Fruit fly (Drosophila melanogaster) whole organism, embryonic: ENCODE measurements around the gene slmb.
A peak's percentile ranks its signal among the peaks of the same experiment; 100 is the strongest.

ENCODE experiments used
- Aef1 ChIP-seq: fragments of 200-800 bp; sonication (Bioruptor generic); IDR thresholded peaks from 3 replicates; pipeline ENCODE4 v1.3.6; 2022; ENCODE audit warnings: missing biosample characterization, missing genetic modification characterization
- Bteb2 ChIP-seq: fragments of 200-800 bp; sonication (Bioruptor generic); optimal IDR thresholded peaks from 2 replicates; lab custom pipeline; 2016; ENCODE audit warnings: missing biosample characterization, missing genetic modification characterization
- CG12769 ChIP-seq: fragments of 200-800 bp; sonication (Bioruptor generic); optimal IDR thresholded peaks from 2 replicates; lab custom pipeline; 2019; ENCODE audit warnings: missing biosample characterization, mild to moderate bottlenecking, missing genetic modification characterization, moderate library complexity
- CG14965 ChIP-seq: fragments of 200-800 bp; sonication (Bioruptor generic); optimal IDR thresholded peaks from 2 replicates; lab custom pipeline; 2016; ENCODE audit warnings: missing biosample characterization, missing genetic modification characterization, borderline replicate concordance
- CG16779 ChIP-seq: fragments of 200-800 bp; sonication (Bioruptor generic); IDR thresholded peaks from 2 replicates; pipeline ENCODE4 v1.3.6; 2022; ENCODE audit warnings: missing biosample characterization, missing genetic modification characterization
- CG31224 ChIP-seq: fragments of 200-800 bp; sonication (Bioruptor generic); IDR thresholded peaks from 2 replicates; pipeline ENCODE4 v1.3.6; 2022; ENCODE audit warnings: missing biosample characterization, missing genetic modification characterization
- CG32767 ChIP-seq: fragments of 200-800 bp; sonication (Bioruptor generic); IDR thresholded peaks from 2 replicates; pipeline ENCODE4 v1.3.6; 2022; ENCODE audit warnings: missing biosample characterization, missing genetic modification characterization
- CG3281 ChIP-seq: fragments of 200-800 bp; sonication (Bioruptor generic); optimal IDR thresholded peaks from 3 replicates; lab custom pipeline; 2017; ENCODE audit warnings: missing biosample characterization, mild to moderate bottlenecking, missing genetic modification characterization
- CG33213 ChIP-seq: fragments of 200-800 bp; sonication (Bioruptor generic); optimal IDR thresholded peaks from 3 replicates; lab custom pipeline; 2016; ENCODE audit warnings: missing biosample characterization, missing genetic modification characterization
- CG6654 ChIP-seq: fragments of 200-800 bp; sonication (Bioruptor generic); optimal IDR thresholded peaks from 2 replicates; lab custom pipeline; 2017; ENCODE audit warnings: missing biosample characterization, mild to moderate bottlenecking, missing genetic modification characterization
- CG7357 ChIP-seq: fragments of 200-800 bp; sonication (Bioruptor generic); IDR thresholded peaks from 3 replicates; pipeline ENCODE4 v1.3.6; 2022; ENCODE audit warnings: missing biosample characterization, missing genetic modification characterization
- CG7786 ChIP-seq: fragments of 200-800 bp; sonication (Bioruptor generic); optimal IDR thresholded peaks from 2 replicates; lab custom pipeline; 2016; ENCODE audit warnings: missing biosample characterization, missing genetic modification characterization
- CG8388 ChIP-seq: fragments of 200-800 bp; sonication (Bioruptor generic); optimal IDR thresholded peaks from 2 replicates; lab custom pipeline; 2019; ENCODE audit warnings: missing biosample characterization, mild to moderate bottlenecking, missing genetic modification characterization, moderate library complexity
- CG8924 ChIP-seq: fragments of 200-800 bp; optimal IDR thresholded peaks from 3 replicates; lab custom pipeline; 2019; ENCODE audit warnings: missing biosample characterization, mild to moderate bottlenecking, missing genetic modification characterization, moderate library complexity
- CG9437 ChIP-seq: fragments of 200-800 bp; sonication (Bioruptor generic); optimal IDR thresholded peaks from 2 replicates; lab custom pipeline; 2018; ENCODE audit warnings: missing biosample characterization, mild to moderate bottlenecking, missing genetic modification characterization
- Dll ChIP-seq: fragments of 200-800 bp; sonication (Bioruptor generic); IDR thresholded peaks from 4 replicates; pipeline ENCODE4 v1.3.6; 2022; ENCODE audit warnings: missing biosample characterization, missing genetic modification characterization; ENCODE audit not compliant: partially characterized antibody
- Doc3 ChIP-seq: fragments of 200-800 bp; sonication (Bioruptor generic); IDR thresholded peaks from 3 replicates; pipeline ENCODE4 v1.3.6; 2022; ENCODE audit warnings: missing biosample characterization, missing genetic modification characterization; ENCODE audit not compliant: partially characterized antibody
- ERR ChIP-seq: fragments of 200-800 bp; sonication (Bioruptor generic); optimal IDR thresholded peaks from 2 replicates; lab custom pipeline; 2016; ENCODE audit warnings: missing biosample characterization, missing genetic modification characterization
- Hr39 ChIP-seq: fragments of >200 bp; optimal IDR thresholded peaks from 2 replicates; lab custom pipeline; 2017
- Lhr ChIP-seq: fragments of 200-800 bp; sonication (Bioruptor generic); optimal IDR thresholded peaks from 3 replicates; lab custom pipeline; 2017; ENCODE audit warnings: mild to moderate bottlenecking, missing biosample characterization, missing genetic modification reagents, missing genetic modification characterization
- Nf-YB ChIP-seq: fragments of 200-800 bp; sonication (Bioruptor generic); optimal IDR thresholded peaks from 3 replicates; lab custom pipeline; 2019; ENCODE audit warnings: missing biosample characterization, mild to moderate bottlenecking, missing genetic modification characterization, moderate library complexity
- NfI ChIP-seq: fragments of 200-800 bp; sonication (Bioruptor generic); optimal IDR thresholded peaks from 3 replicates; lab custom pipeline; 2018; ENCODE audit warnings: missing biosample characterization, mild to moderate bottlenecking, missing genetic modification characterization, moderate library complexity
- Rfx ChIP-seq: fragments of 200-800 bp; sonication (Bioruptor generic); IDR thresholded peaks from 2 replicates; pipeline ENCODE4 v1.3.6; 2022; ENCODE audit warnings: missing biosample characterization, missing genetic modification characterization
- Sox100B ChIP-seq: fragments of 200-800 bp; sonication (Bioruptor generic); optimal IDR thresholded peaks from 3 replicates; lab custom pipeline; 2018; ENCODE audit warnings: missing biosample characterization, mild to moderate bottlenecking, missing genetic modification characterization
- Tbp ChIP-seq: fragments of >200 bp; optimal IDR thresholded peaks from 2 replicates; lab custom pipeline; 2018; ENCODE audit warnings: missing biosample characterization, missing genetic modification characterization
- Xbp1 ChIP-seq: fragments of 200-800 bp; sonication (Bioruptor generic); optimal IDR thresholded peaks from 3 replicates; lab custom pipeline; 2016; ENCODE audit warnings: missing biosample characterization, mild to moderate bottlenecking, missing genetic modification characterization
- bab2 ChIP-seq: fragments of 200-800 bp; sonication (Bioruptor generic); optimal IDR thresholded peaks from 2 replicates; lab custom pipeline; 2016; ENCODE audit warnings: missing biosample characterization, missing genetic modification characterization
- bigmax ChIP-seq: fragments of 200-800 bp; sonication (Bioruptor generic); optimal IDR thresholded peaks from 2 replicates; lab custom pipeline; 2018; ENCODE audit warnings: missing biosample characterization, mild to moderate bottlenecking, missing genetic modification characterization
- danr ChIP-seq: fragments of 200-800 bp; sonication (Bioruptor generic); IDR thresholded peaks from 2 replicates; pipeline ENCODE4 v1.3.6; 2022; ENCODE audit warnings: missing biosample characterization, missing genetic modification characterization
- dimm ChIP-seq: fragments of 200-800 bp; sonication (Bioruptor generic); IDR thresholded peaks from 2 replicates; pipeline ENCODE4 v1.3.6; 2022; ENCODE audit warnings: missing biosample characterization, missing genetic modification characterization
- grau ChIP-seq: fragments of 200-800 bp; optimal IDR thresholded peaks from 3 replicates; lab custom pipeline; 2019; ENCODE audit warnings: missing biosample characterization, mild to moderate bottlenecking, missing genetic modification characterization, moderate library complexity
- hb ChIP-seq: fragments of 200-800 bp; sonication (Bioruptor generic); IDR thresholded peaks from 3 replicates; pipeline ENCODE4 v1.3.6; 2022; ENCODE audit warnings: missing biosample characterization, missing genetic modification characterization; ENCODE audit not compliant: partially characterized antibody
- her ChIP-seq: fragments of 200-800 bp; sonication (Bioruptor generic); optimal IDR thresholded peaks from 2 replicates; lab custom pipeline; 2016; ENCODE audit warnings: missing biosample characterization, missing genetic modification characterization
- lola ChIP-seq, 3 experiments: fragments of >200 bp in 2 of 3; fragments of 200-800 bp in 1 of 3; sonication (Bioruptor generic) in 1 of 3; optimal IDR thresholded peaks; 2 replicates each; lab custom pipeline; 2017 to 2019; ENCODE audit warnings: missing biosample characterization in 3 of 3, missing genetic modification characterization in 3 of 3, mild to moderate bottlenecking in 1 of 3, moderate library complexity in 1 of 3
- mld ChIP-seq: fragments of 200-800 bp; sonication (Bioruptor generic); IDR thresholded peaks from 3 replicates; pipeline ENCODE4 v1.3.6; 2022; ENCODE audit warnings: missing biosample characterization, missing genetic modification characterization; ENCODE audit not compliant: partially characterized antibody
- nmo ChIP-seq: fragments of 200-800 bp; sonication (Bioruptor generic); optimal IDR thresholded peaks from 2 replicates; lab custom pipeline; 2018; ENCODE audit warnings: missing biosample characterization, mild to moderate bottlenecking, missing genetic modification characterization, moderate library complexity
- otp ChIP-seq: fragments of 200-800 bp; sonication (Bioruptor generic); IDR thresholded peaks from 3 replicates; pipeline ENCODE4, ENCODE4 v1.3.6; 2022; ENCODE audit warnings: missing biosample characterization, missing genetic modification characterization
- pb ChIP-seq: fragments of 200-800 bp; sonication (Bioruptor generic); optimal IDR thresholded peaks from 3 replicates; lab custom pipeline; 2016; ENCODE audit warnings: missing biosample characterization, missing genetic modification characterization
- phol ChIP-seq: fragments of 200-800 bp; sonication (Bioruptor generic); optimal IDR thresholded peaks from 3 replicates; lab custom pipeline; 2018; ENCODE audit warnings: missing biosample characterization, mild to moderate bottlenecking, missing genetic modification characterization, moderate library complexity
- pros ChIP-seq: fragments of 200-800 bp; sonication (Bioruptor generic); optimal IDR thresholded peaks from 3 replicates; lab custom pipeline; 2019; ENCODE audit warnings: missing biosample characterization, mild to moderate bottlenecking, missing genetic modification characterization, moderate library complexity
- pum ChIP-seq: fragments of 200-800 bp; sonication (Bioruptor generic); optimal IDR thresholded peaks from 2 replicates; lab custom pipeline; 2016; ENCODE audit warnings: missing biosample characterization, missing genetic modification characterization
- scrt ChIP-seq: fragments of 200-800 bp; sonication (Bioruptor generic); optimal IDR thresholded peaks from 2 replicates; lab custom pipeline; 2018; ENCODE audit warnings: missing biosample characterization, mild to moderate bottlenecking, missing genetic modification characterization, moderate library complexity
- slou ChIP-seq: fragments of 200-800 bp; sonication (Bioruptor generic); optimal IDR thresholded peaks from 3 replicates; lab custom pipeline; 2016; ENCODE audit warnings: missing biosample characterization, missing genetic modification characterization
- sob ChIP-seq: fragments of 200-800 bp; sonication (Bioruptor generic); IDR thresholded peaks from 2 replicates; pipeline ENCODE4 v1.3.6; 2022; ENCODE audit warnings: missing biosample characterization, missing genetic modification characterization
- ssp ChIP-seq: fragments of 200-800 bp; sonication (Bioruptor generic); IDR thresholded peaks from 2 replicates; pipeline ENCODE4 v1.3.6; 2022; ENCODE audit warnings: missing biosample characterization, missing genetic modification characterization
- stc ChIP-seq: fragments of 200-800 bp; sonication (Bioruptor generic); IDR thresholded peaks from 2 replicates; pipeline ENCODE4 v1.3.6; 2022; ENCODE audit warnings: missing biosample characterization, missing genetic modification characterization
- stwl ChIP-seq: fragments of 200-800 bp; sonication (Bioruptor generic); optimal IDR thresholded peaks from 3 replicates; lab custom pipeline; 2018; ENCODE audit warnings: missing biosample characterization, mild to moderate bottlenecking, missing genetic modification characterization, moderate library complexity
- tin ChIP-seq: fragments of 200-800 bp; sonication (Bioruptor generic); optimal IDR thresholded peaks from 3 replicates; lab custom pipeline; 2016; ENCODE audit warnings: missing biosample characterization, missing genetic modification characterization
- vnd ChIP-seq: fragments of 200-800 bp; sonication (Bioruptor generic); IDR thresholded peaks from 3 replicates; pipeline ENCODE4 v1.3.6; 2022; ENCODE audit warnings: missing biosample characterization, missing genetic modification characterization; ENCODE audit not compliant: partially characterized antibody
- wek ChIP-seq: fragments of 200-800 bp; sonication (Bioruptor generic); optimal IDR thresholded peaks from 3 replicates; lab custom pipeline; 2018; ENCODE audit warnings: missing biosample characterization, mild to moderate bottlenecking, missing genetic modification characterization, moderate library complexity

slmb gene

DNA sequence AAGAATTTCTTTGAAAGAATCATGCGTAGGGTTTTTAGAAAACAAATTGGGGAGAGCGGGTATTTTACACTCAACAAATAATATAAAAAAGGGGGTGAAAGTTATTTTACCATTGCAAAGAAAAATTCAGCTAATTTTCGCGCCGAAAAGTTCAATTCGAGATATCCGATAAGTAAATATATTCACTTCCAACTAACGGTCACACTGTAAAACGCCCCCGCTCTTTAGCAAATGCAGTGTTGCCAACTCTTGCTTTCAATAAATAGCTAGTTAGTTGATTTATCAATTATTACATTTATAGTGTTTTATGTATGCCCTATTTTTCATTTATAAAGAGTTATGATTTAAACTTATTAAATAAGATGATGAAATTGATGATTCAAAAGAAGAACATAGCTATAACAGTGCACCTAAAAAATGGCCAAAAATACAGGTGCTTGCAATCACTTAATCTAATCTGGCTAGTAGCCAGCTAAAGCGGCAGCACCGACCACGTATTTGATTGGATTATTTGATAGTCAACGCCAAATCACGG, 11.0 kb upstream of the slmb start, which contains the start of gene meigo (continued):
- TF ChIP-seq Dll (GFP tag; lab: Robert Waterston, UW), result no peak
- TF ChIP-seq scrt (GFP tag; lab: Kevin White, UChicago), result no peak
- TF ChIP-seq lola (GFP tag; optimal IDR thresholded peaks at IDR 0.05; lab: Kevin White, UChicago), result peak in 1 of 3 experiments; percentile 61
- peak; percentile 58 for TF ChIP-seq CG9437 (GFP tag; lab: Kevin White, UChicago)
- 0 out of 3 replicates have a peak, but pooled peaks have one; percentile 25 for TF ChIP-seq otp (GFP tag; lab: Robert Waterston, UW)
- TF ChIP-seq Hr39 (lab: Kevin White, UChicago), result no peak
- TF ChIP-seq Nf-YB (GFP tag; lab: Kevin White, UChicago), result peak; percentile 50
- TF ChIP-seq mld (GFP tag; lab: Robert Waterston, UW), result no peak
- TF ChIP-seq wek (GFP tag; lab: Kevin White, UChicago), result no peak
- peak; percentile 46 for TF ChIP-seq Lhr
- no peak for TF ChIP-seq stc (GFP tag; lab: Robert Waterston, UW)
- TF ChIP-seq sob, result peak; percentile 77
- TF ChIP-seq CG14965, result no peak
- TF ChIP-seq CG8388, result peak; percentile 50
- TF ChIP-seq danr (GFP tag; lab: Robert Waterston, UW), result no peak
- TF ChIP-seq Bteb2 (GFP tag; lab: Kevin White, UChicago), result peak; percentile 35
- TF ChIP-seq CG31224, result no peak
- no peak for TF ChIP-seq bigmax
- peak; percentile 81 for TF ChIP-seq Rfx
- TF ChIP-seq CG16779, result no peak
- TF ChIP-seq Aef1 (GFP tag; lab: Robert Waterston, UW), result peak; percentile 58
- 0 out of 3 replicates have a peak, but pooled peaks have one; percentile 31 for TF ChIP-seq CG7357 (GFP tag; lab: Robert Waterston, UW)
- no peak for TF ChIP-seq pros (GFP tag; lab: Kevin White, UChicago)
- peak; percentile 66 for TF ChIP-seq CG8924 (tag; lab: Kevin White, UChicago)
- TF ChIP-seq NfI (GFP tag; lab: Kevin White, UChicago), result peak; percentile 70
- no peak for TF ChIP-seq slou (GFP tag; lab: Kevin White, UChicago)
- peak; percentile 34 for TF ChIP-seq pum (GFP tag; lab: Kevin White, UChicago)
- peak; percentile 81 for TF ChIP-seq phol (tag; lab: Kevin White, UChicago)
- no peak for TF ChIP-seq CG6654 (GFP tag; lab: Kevin White, UChicago)
- TF ChIP-seq CG32767, result no peak
- TF ChIP-seq Doc3 (GFP tag; lab: Robert Waterston, UW), result no peak
- TF ChIP-seq vnd (GFP tag; lab: Robert Waterston, UW), result no peak
- TF ChIP-seq Sox100B (GFP tag; lab: Kevin White, UChicago), result no peak
- TF ChIP-seq tin, result peak; percentile 54
- TF ChIP-seq bab2, result peak; percentile 33
- TF ChIP-seq CG7786 (GFP tag; lab: Kevin White, UChicago), result peak; percentile 46
- peak; percentile 57 for TF ChIP-seq ssp (GFP tag; lab: Robert Waterston, UW)
- TF ChIP-seq CG12769 (tag; lab: Kevin White, UChicago), result no peak
- TF ChIP-seq grau (tag; lab: Kevin White, UChicago), result peak; percentile 80
- peak; percentile 86 for TF ChIP-seq nmo (GFP tag; lab: Kevin White, UChicago)
- peak; percentile 95 for TF ChIP-seq Xbp1 (GFP tag; lab: Kevin White, UChicago)
- TF ChIP-seq Tbp (GFP tag; lab: Kevin White, UChicago), result peak; percentile 52
- TF ChIP-seq CG3281 (GFP tag; lab: Kevin White, UChicago), result peak; percentile 84
- peak; percentile 18 for TF ChIP-seq CG33213 (GFP tag; lab: Kevin White, UChicago)
- peak; percentile 36 for TF ChIP-seq pb (GFP tag; lab: Kevin White, UChicago)
- no peak for TF ChIP-seq dimm (GFP tag; lab: Robert Waterston, UW)
- peak; percentile 37 for TF ChIP-seq ERR (GFP tag; lab: Kevin White, UChicago)
- TF ChIP-seq her, result no peak
- peak; percentile 66 for TF ChIP-seq stwl (tag; lab: Kevin White, UChicago)
- TF ChIP-seq hb, result no peak
